Worm (Caenorhabditis elegans) whole organism, L4 larva: ENCODE results near the gene srx-19.
A peak's percentile ranks its signal among the peaks of the same experiment; 100 is the strongest.

Experiments used
- D1046.2 ChIP-seq: fragments of 200-800 bp; sonication (Bioruptor generic); IDR thresholded peaks from 2 replicates; pipeline ENCODE4 v1.3.6; 2022; ENCODE audit warnings: missing genetic modification characterization, missing compliant biosample characterization
- F10B5.3 ChIP-seq: sonication (generic microtip); optimal IDR thresholded peaks from 2 replicates; lab custom pipeline; 2016; ENCODE audit warnings: mild to moderate bottlenecking, missing genetic modification characterization, missing compliant biosample characterization
- F26F4.8 ChIP-seq: fragments of 200-800 bp; sonication (Bioruptor generic); conservative IDR thresholded peaks from 2 replicates; pipeline ENCODE4 v1.3.6; 2022; ENCODE audit warnings: missing genetic modification characterization, missing compliant biosample characterization
- F37D6.2 ChIP-seq: sonication (generic microtip); optimal IDR thresholded peaks from 2 replicates; lab custom pipeline; 2016; ENCODE audit warnings: mild to moderate bottlenecking, missing genetic modification characterization, missing compliant biosample characterization
- F49E8.2 ChIP-seq: sonication (generic microtip); optimal IDR thresholded peaks from 2 replicates; lab custom pipeline; 2016; ENCODE audit warnings: missing compliant biosample characterization, mild to moderate bottlenecking, missing genetic modification characterization, borderline replicate concordance
- T20F7.1 ChIP-seq: fragments of 200-800 bp; sonication (Bioruptor generic); optimal IDR thresholded peaks from 2 replicates; lab custom pipeline; 2018; ENCODE audit warnings: mild to moderate bottlenecking, missing genetic modification characterization, missing compliant biosample characterization
- Y48G9A.11 ChIP-seq: fragments of 200-800 bp; sonication (Bioruptor generic); IDR thresholded peaks from 2 replicates; pipeline ENCODE4 v1.3.6; 2022; ENCODE audit warnings: missing genetic modification reagents, missing genetic modification characterization, missing compliant biosample characterization
- Y75B8A.6 ChIP-seq: fragments of 200-800 bp; sonication (Bioruptor generic); IDR thresholded peaks from 2 replicates; pipeline ENCODE4 v1.3.6; 2022; ENCODE audit warnings: missing genetic modification reagents, missing genetic modification characterization, missing compliant biosample characterization
- aly-2 ChIP-seq: sonication (generic microtip); optimal IDR thresholded peaks from 2 replicates; lab custom pipeline; 2018; ENCODE audit warnings: missing biosample characterization, missing genetic modification characterization
- arid-1 ChIP-seq: fragments of 200-800 bp; sonication (Bioruptor generic); conservative IDR thresholded peaks from 2 replicates; pipeline ENCODE4 v1.3.6; 2022; ENCODE audit warnings: missing genetic modification reagents, missing genetic modification characterization, missing compliant biosample characterization
- attf-4 ChIP-seq: sonication (generic microtip); optimal IDR thresholded peaks from 3 replicates; lab custom pipeline; 2017; ENCODE audit warnings: missing biosample characterization, missing genetic modification characterization
- ceh-28 ChIP-seq: fragments of 150-350 bp; optimal IDR thresholded peaks from 2 replicates; lab custom pipeline; 2014; ENCODE audit warnings: missing biosample characterization, missing genetic modification reagents, missing genetic modification characterization
- ceh-44 ChIP-seq: fragments of 200-800 bp; sonication (Bioruptor generic); IDR thresholded peaks from 2 replicates; pipeline ENCODE4 v1.3.6; 2022; ENCODE audit warnings: missing genetic modification reagents, missing genetic modification characterization, missing compliant biosample characterization
- ces-1 ChIP-seq: fragments of 150-350 bp; sonication (generic microtip); optimal IDR thresholded peaks from 4 replicates; lab custom pipeline; 2014; ENCODE audit warnings: missing biosample characterization, missing genetic modification reagents, missing genetic modification characterization
- daf-16 ChIP-seq, 3 experiments: sonication (generic microtip); optimal IDR thresholded peaks; 2 replicates each; lab custom pipeline; 2016 to 2017; ENCODE audit warnings: missing genetic modification characterization in 3 of 3, missing genetic modification reagents in 3 of 3, mild to moderate bottlenecking in 2 of 3, missing compliant biosample characterization in 2 of 3, missing biosample characterization in 1 of 3, moderate library complexity in 1 of 3
- daf-19 ChIP-seq: fragments of 200-800 bp; sonication (Bioruptor generic); conservative IDR thresholded peaks from 2 replicates; pipeline ENCODE4 v1.3.6; 2022; ENCODE audit warnings: missing genetic modification characterization, missing compliant biosample characterization
- dmd-9 ChIP-seq: fragments of 200-800 bp; sonication (Bioruptor generic); IDR thresholded peaks from 2 replicates; pipeline ENCODE4 v1.3.6; 2022; ENCODE audit warnings: missing genetic modification reagents, missing genetic modification characterization, missing compliant biosample characterization
- dve-1 ChIP-seq: sonication (generic microtip); optimal IDR thresholded peaks from 2 replicates; lab custom pipeline; 2017; ENCODE audit warnings: antibody characterized with exemption, mild to moderate bottlenecking, missing genetic modification characterization, missing compliant biosample characterization; ENCODE audit not compliant: insufficient read depth
- egl-27 ChIP-seq: sonication (generic microtip); optimal IDR thresholded peaks from 3 replicates; lab custom pipeline; 2017; ENCODE audit warnings: missing biosample characterization, missing genetic modification reagents, missing genetic modification characterization
- fkh-10 ChIP-seq: fragments of 150-350 bp; optimal IDR thresholded peaks from 2 replicates; lab custom pipeline; 2014; ENCODE audit warnings: missing biosample characterization, missing genetic modification reagents, missing genetic modification characterization
- gei-8 ChIP-seq: fragments of 200-800 bp; sonication (Bioruptor generic); optimal IDR thresholded peaks from 2 replicates; lab custom pipeline; 2018; ENCODE audit warnings: mild to moderate bottlenecking, missing genetic modification characterization, missing compliant biosample characterization
- jun-1 ChIP-seq: fragments of 150-350 bp; optimal IDR thresholded peaks from 2 replicates; lab custom pipeline; 2014; ENCODE audit warnings: missing biosample characterization, missing genetic modification reagents, missing genetic modification characterization
- lin-29 ChIP-seq: fragments of 200-800 bp; sonication (Bioruptor generic); IDR thresholded peaks from 2 replicates; pipeline ENCODE4 v1.3.6; 2022; ENCODE audit warnings: missing genetic modification reagents, missing genetic modification characterization, missing compliant biosample characterization
- lin-38 ChIP-seq: fragments of 200-800 bp; sonication (Bioruptor generic); IDR thresholded peaks from 2 replicates; pipeline ENCODE4 v1.3.6; 2022; ENCODE audit warnings: missing genetic modification reagents, missing genetic modification characterization, missing compliant biosample characterization
- lin-39 ChIP-seq: fragments of 150-350 bp; optimal IDR thresholded peaks from 2 replicates; lab custom pipeline; 2014; ENCODE audit warnings: missing biosample characterization, missing genetic modification reagents, missing genetic modification characterization
- mxl-3 ChIP-seq: fragments of 200-800 bp; sonication (Bioruptor generic); optimal IDR thresholded peaks from 2 replicates; lab custom pipeline; 2018; ENCODE audit warnings: mild to moderate bottlenecking, missing genetic modification characterization, missing compliant biosample characterization
- nhr-237 ChIP-seq: sonication (generic microtip); optimal IDR thresholded peaks from 2 replicates; lab custom pipeline; 2017; ENCODE audit warnings: missing biosample characterization, missing genetic modification characterization
- nhr-25 ChIP-seq: sonication (generic microtip); optimal IDR thresholded peaks from 2 replicates; lab custom pipeline; 2017; ENCODE audit warnings: missing genetic modification characterization, mild to moderate bottlenecking, missing compliant biosample characterization, antibody characterized with exemption, moderate library complexity, borderline replicate concordance; ENCODE audit not compliant: insufficient read depth
- nhr-42 ChIP-seq: fragments of 200-800 bp; sonication (Bioruptor generic); IDR thresholded peaks from 2 replicates; pipeline ENCODE4 v1.3.6; 2022; ENCODE audit warnings: missing genetic modification characterization, missing compliant biosample characterization
- nhr-48 ChIP-seq: sonication (generic microtip); optimal IDR thresholded peaks from 2 replicates; lab custom pipeline; 2016; ENCODE audit warnings: mild to moderate bottlenecking, missing genetic modification characterization, missing compliant biosample characterization
- nhr-76 ChIP-seq: fragments of 150-350 bp; optimal IDR thresholded peaks from 2 replicates; lab custom pipeline; 2014; ENCODE audit warnings: missing biosample characterization, missing genetic modification characterization
- nhr-77 ChIP-seq: fragments of 150-350 bp; optimal IDR thresholded peaks from 2 replicates; lab custom pipeline; 2014; ENCODE audit warnings: missing biosample characterization, missing genetic modification characterization
- pha-4 ChIP-seq, 2 experiments: fragments of 150-350 bp in 1 of 2; fragments of 200-800 bp in 1 of 2; sonication (Bioruptor generic) in 1 of 2; IDR thresholded peaks in 1 of 2; optimal IDR thresholded peaks in 1 of 2; 2 replicates each; pipeline versions ENCODE4 v1.3.6 to Lab custom; 2014 to 2022; ENCODE audit warnings: missing genetic modification characterization in 2 of 2, missing genetic modification reagents in 2 of 2, missing biosample characterization in 1 of 2, missing compliant biosample characterization in 1 of 2
- rbr-2 ChIP-seq: sonication (generic microtip); optimal IDR thresholded peaks from 2 replicates; lab custom pipeline; 2016; ENCODE audit warnings: missing genotype, missing genetic modification characterization, missing compliant biosample characterization
- sdz-12 ChIP-seq: fragments of 200-800 bp; sonication (Bioruptor generic); optimal IDR thresholded peaks from 2 replicates; lab custom pipeline; 2018; ENCODE audit warnings: mild to moderate bottlenecking, missing genetic modification characterization, missing compliant biosample characterization
- snpc-1.2 ChIP-seq: fragments of 200-800 bp; sonication (Bioruptor generic); IDR thresholded peaks from 2 replicates; pipeline ENCODE4 v1.3.6; 2022; ENCODE audit warnings: missing genetic modification reagents, missing genetic modification characterization, missing compliant biosample characterization
- tra-1 ChIP-seq: fragments of 200-800 bp; sonication (Bioruptor generic); IDR thresholded peaks from 2 replicates; pipeline ENCODE4 v1.3.6; 2022; ENCODE audit warnings: missing genetic modification reagents, missing genetic modification characterization, missing compliant biosample characterization
- unc-130 ChIP-seq: sonication (generic microtip); optimal IDR thresholded peaks from 2 replicates; lab custom pipeline; 2016; ENCODE audit warnings: missing genetic modification reagents, missing genetic modification characterization, missing compliant biosample characterization
- unc-62 ChIP-seq, 3 experiments: fragments of 150-350 bp in 1 of 3; sonication (generic microtip); optimal IDR thresholded peaks in 2 of 3; peaks in 1 of 3; 1 replicate in 1 of 3; 2 replicates in 2 of 3; lab custom pipeline; 2014 to 2017; ENCODE audit warnings: missing biosample characterization in 3 of 3, missing genetic modification characterization in 3 of 3, missing genetic modification reagents in 3 of 3, missing genotype in 1 of 3
- zag-1 ChIP-seq: fragments of 150-350 bp; optimal IDR thresholded peaks from 2 replicates; lab custom pipeline; 2014; ENCODE audit warnings: missing biosample characterization, missing genetic modification characterization
- ztf-11 ChIP-seq: fragments of 150-350 bp; optimal IDR thresholded peaks from 2 replicates; lab custom pipeline; 2014; ENCODE audit warnings: missing biosample characterization, missing genetic modification characterization

Gene srx-19

ce11 chrIV:6903575-6903974 lies 30.5 kb downstream of the srx-19 start, which contains the start of gene T22D1.5:
TSS of gene T22D1.5 (plus strand) at chrIV:6903950.
- peak; percentile 22; the same call in 1 of the 2 replicates for TF ChIP-seq Y48G9A.11 (GFP tag; lab: Robert Waterston, UW)
- peak; percentile 85 for TF ChIP-seq snpc-1.2 (GFP tag; lab: Robert Waterston, UW)
- peak; percentile 38 for TF ChIP-seq unc-130 (GFP tag; lab: Kevin White, UChicago)
- TF ChIP-seq ces-1, result no peak

ce11 chrIV:6904606-6905005 lies 31.5 kb downstream of the srx-19 start:
- TF ChIP-seq daf-19 (GFP tag; lab: Robert Waterston, UW) (no peak), unc-62 (GFP tag; optimal IDR thresholded peaks at IDR 0.05 in 1 of 2; lab: Kevin White, UChicago) (peak in 1 of 2 experiments; percentile 92), unc-62 (tag; optimal IDR thresholded peaks at IDR 0.05; lab: Kevin White, UChicago) (no peak)

ce11 chrIV:6905428-6905827 lies 32.4 kb downstream of the srx-19 start:
- 0 out of 2 replicates have a peak, but pooled peaks have one; percentile 9 for TF ChIP-seq pha-4 (GFP tag; IDR thresholded peaks at IDR 0.05; lab: Robert Waterston, UW)
- no peak for TF ChIP-seq pha-4 (tag; optimal IDR thresholded peaks at IDR 0.05; lab: Kevin White, UChicago)
- TF ChIP-seq Y75B8A.6 (GFP tag; lab: Robert Waterston, UW), result no peak
- no peak for TF ChIP-seq zag-1 (tag; lab: Kevin White, UChicago)
- peak; percentile 76; the same call in 1 of the 2 replicates for TF ChIP-seq snpc-1.2 (GFP tag; lab: Robert Waterston, UW)
- no peak for TF ChIP-seq nhr-48 (tag; lab: Kevin White, UChicago)
- 0 out of 2 replicates have a peak, but pooled peaks have one; percentile 16 for TF ChIP-seq F26F4.8 (GFP tag; lab: Robert Waterston, UW)
- TF ChIP-seq unc-130 (GFP tag; lab: Kevin White, UChicago), result peak; percentile 5
- TF ChIP-seq nhr-237 (tag; lab: Kevin White, UChicago), result no peak
- TF ChIP-seq arid-1, result 0 out of 2 replicates have a peak, but pooled peaks have one; percentile 44
- peak; percentile 41; the same call in 1 of the 2 replicates for TF ChIP-seq lin-38 (GFP tag; lab: Robert Waterston, UW)

ce11 chrIV:6905947-6906489 lies 33.0 kb downstream of the srx-19 start, which contains the start of the genes T22D1.17 and T22D1.8:
TSS of gene T22D1.17 (plus strand) at chrIV:6905997.
TSS of gene T22D1.8 (minus strand) at chrIV:6906348.
- TF ChIP-seq dve-1 (no peak), sdz-12 (GFP tag; lab: Kevin White, UChicago) (no peak), nhr-237 (tag; lab: Kevin White, UChicago) (no peak), rbr-2 (no peak), ceh-28 (tag; lab: Kevin White, UChicago) (no peak), nhr-48 (tag; lab: Kevin White, UChicago) (no peak), fkh-10 (no peak), snpc-1.2 (GFP tag; lab: Robert Waterston, UW) (peak; percentile 48; the same call in 1 of the 2 replicates), gei-8 (GFP tag; lab: Kevin White, UChicago) (no peak), ceh-44 (no peak), attf-4 (no peak), F10B5.3 (tag; lab: Kevin White, UChicago) (peak; percentile 17), D1046.2 (GFP tag; lab: Robert Waterston, UW) (no peak), aly-2 (peak; percentile 69), F37D6.2 (tag; lab: Kevin White, UChicago) (no peak), nhr-77 (tag; lab: Kevin White, UChicago) (no peak), arid-1 (peak; percentile 47; the same call in 1 of the 2 replicates), mxl-3 (GFP tag; lab: Kevin White, UChicago) (no peak), Y75B8A.6 (GFP tag; lab: Robert Waterston, UW) (no peak), F49E8.2 (tag; lab: Kevin White, UChicago) (peak; percentile 30), dmd-9 (no peak), egl-27 (tag; lab: Kevin White, UChicago) (no peak), daf-16 (GFP tag; optimal IDR thresholded peaks at IDR 0.05; lab: Kevin White, UChicago) (no peak), daf-16 (tag; optimal IDR thresholded peaks at IDR 0.05; lab: Kevin White, UChicago) (peak; percentile 24), T20F7.1 (GFP tag; lab: Kevin White, UChicago) (no peak), jun-1 (no peak), ztf-11 (no peak), tra-1 (GFP tag; lab: Robert Waterston, UW) (no peak), nhr-25 (tag; lab: Kevin White, UChicago) (no peak), nhr-42 (GFP tag; lab: Robert Waterston, UW) (no peak), lin-39 (tag; lab: Kevin White, UChicago) (no peak), lin-29 (GFP tag; lab: Robert Waterston, UW) (no peak), nhr-76 (tag; lab: Kevin White, UChicago) (no peak)
